Fruit fly (Drosophila melanogaster) whole organism, wandering third instar larva: Measurements from ENCODE around the gene Fbxl4.

Experiments used
- Abd-B ChIP-seq: fragments of >200 bp; optimal IDR thresholded peaks from 2 replicates; lab custom pipeline; 2017; ENCODE audit warnings: missing biosample characterization, missing genetic modification characterization
- CG9705 ChIP-seq: fragments of 200-800 bp; sonication (Bioruptor generic); optimal IDR thresholded peaks from 2 replicates; lab custom pipeline; 2018; ENCODE audit warnings: missing biosample characterization, mild to moderate bottlenecking, missing genetic modification characterization
- Dfd ChIP-seq: fragments of >200 bp; optimal IDR thresholded peaks from 2 replicates; lab custom pipeline; 2017; ENCODE audit warnings: missing biosample characterization, missing genetic modification characterization
- HLH106 ChIP-seq: fragments of 200-800 bp; optimal IDR thresholded peaks from 3 replicates; lab custom pipeline; 2019; ENCODE audit warnings: missing biosample characterization, mild to moderate bottlenecking, missing genetic modification characterization, moderate library complexity
- Hnf4 ChIP-seq: fragments of 200-800 bp; sonication (Bioruptor generic); optimal IDR thresholded peaks from 2 replicates; lab custom pipeline; 2016; ENCODE audit warnings: missing biosample characterization, mild to moderate bottlenecking, missing genetic modification characterization
- Hr78 ChIP-seq: fragments of >200 bp; optimal IDR thresholded peaks from 2 replicates; lab custom pipeline; 2017; ENCODE audit warnings: missing biosample characterization, missing genetic modification characterization
- Hr83 ChIP-seq: fragments of 200-300 bp; sonication (Bioruptor generic); optimal IDR thresholded peaks from 2 replicates; lab custom pipeline; 2016; ENCODE audit warnings: missing biosample characterization, mild to moderate bottlenecking, missing genetic modification characterization, moderate library complexity; ENCODE audit not compliant: poor library complexity, severe bottlenecking
- Jra ChIP-seq: sonication (Bioruptor generic); optimal IDR thresholded peaks from 2 replicates; lab custom pipeline; 2016; ENCODE audit warnings: missing biosample characterization, missing genetic modification characterization
- Mio ChIP-seq: sonication (Bioruptor generic); optimal IDR thresholded peaks from 2 replicates; lab custom pipeline; 2016; ENCODE audit warnings: missing biosample characterization, missing genetic modification characterization
- Myc ChIP-seq: fragments of >200 bp; optimal IDR thresholded peaks from 2 replicates; lab custom pipeline; 2017
- N ChIP-seq: fragments of >200 bp; optimal IDR thresholded peaks from 2 replicates; lab custom pipeline; 2018; ENCODE audit warnings: missing biosample characterization, missing external identifiers, missing genetic modification characterization
- OdsH ChIP-seq: fragments of 200-800 bp; sonication (Bioruptor generic); optimal IDR thresholded peaks from 2 replicates; lab custom pipeline; 2016; ENCODE audit warnings: missing biosample characterization, mild to moderate bottlenecking, missing genetic modification characterization
- Rel ChIP-seq, 2 experiments: fragments of 200-800 bp; sonication (Bioruptor generic) in 1 of 2; optimal IDR thresholded peaks; 2 replicates in 1 of 2; 3 replicates in 1 of 2; lab custom pipeline; 2016 to 2019; ENCODE audit warnings: mild to moderate bottlenecking in 2 of 2, missing biosample characterization in 2 of 2, missing genetic modification characterization in 2 of 2, moderate library complexity in 1 of 2
- Sp1 ChIP-seq: fragments of 200-800 bp; sonication (Bioruptor generic); optimal IDR thresholded peaks from 3 replicates; lab custom pipeline; 2019; ENCODE audit warnings: missing biosample characterization, mild to moderate bottlenecking, missing genetic modification characterization, moderate library complexity
- br ChIP-seq: fragments of 200-800 bp; sonication (Bioruptor generic); optimal IDR thresholded peaks from 2 replicates; lab custom pipeline; 2016; ENCODE audit warnings: missing biosample characterization, missing genetic modification characterization
- brk ChIP-seq: fragments of 200-800 bp; sonication (Bioruptor generic); optimal IDR thresholded peaks from 2 replicates; lab custom pipeline; 2016; ENCODE audit warnings: missing biosample characterization, mild to moderate bottlenecking, missing genetic modification characterization
- dmrt93B ChIP-seq: fragments of 200-800 bp; sonication (Bioruptor generic); optimal IDR thresholded peaks from 2 replicates; lab custom pipeline; 2018; ENCODE audit warnings: missing biosample characterization, mild to moderate bottlenecking, missing genetic modification characterization
- dsf ChIP-seq: sonication (Bioruptor generic); optimal IDR thresholded peaks from 2 replicates; lab custom pipeline; 2016; ENCODE audit warnings: missing biosample characterization, missing genetic modification characterization, borderline replicate concordance
- foxo ChIP-seq, 2 experiments: fragments of 200-800 bp; sonication (Bioruptor generic); optimal IDR thresholded peaks; 2 replicates in 1 of 2; 3 replicates in 1 of 2; lab custom pipeline; 2016 to 2017; ENCODE audit warnings: missing biosample characterization in 2 of 2, missing genetic modification characterization in 2 of 2
- fru ChIP-seq: fragments of 200-800 bp; sonication (Bioruptor generic); optimal IDR thresholded peaks from 3 replicates; lab custom pipeline; 2016; ENCODE audit warnings: missing biosample characterization, mild to moderate bottlenecking, missing genetic modification characterization
- h ChIP-seq: fragments of 200-800 bp; sonication (Bioruptor generic); optimal IDR thresholded peaks from 3 replicates; lab custom pipeline; 2016; ENCODE audit warnings: missing biosample characterization, mild to moderate bottlenecking, missing genetic modification characterization
- jim ChIP-seq: fragments of 175-275, 200-325 bp; sonication (Bioruptor generic); optimal IDR thresholded peaks from 2 replicates; lab custom pipeline; 2016; ENCODE audit warnings: missing biosample characterization, mild to moderate bottlenecking, missing genetic modification characterization
- lola ChIP-seq: fragments of >200 bp; optimal IDR thresholded peaks from 2 replicates; lab custom pipeline; 2017; ENCODE audit warnings: missing biosample characterization, missing genetic modification characterization
- psq ChIP-seq: fragments of 200-800 bp; sonication (Bioruptor generic); optimal IDR thresholded peaks from 3 replicates; lab custom pipeline; 2017; ENCODE audit warnings: missing biosample characterization, mild to moderate bottlenecking, missing genetic modification characterization, moderate library complexity
- rgr ChIP-seq: fragments of 200-800 bp; sonication (Bioruptor generic); optimal IDR thresholded peaks from 3 replicates; lab custom pipeline; 2016; ENCODE audit warnings: missing biosample characterization, mild to moderate bottlenecking, missing genetic modification characterization
- tai ChIP-seq: sonication (Bioruptor generic); optimal IDR thresholded peaks from 2 replicates; lab custom pipeline; 2016; ENCODE audit warnings: missing biosample characterization, missing genetic modification characterization
- woc ChIP-seq: sonication (Bioruptor generic); optimal IDR thresholded peaks from 2 replicates; lab custom pipeline; 2016; ENCODE audit warnings: missing biosample characterization, mild to moderate bottlenecking, missing genetic modification characterization

The Fbxl4 gene

DNA sequence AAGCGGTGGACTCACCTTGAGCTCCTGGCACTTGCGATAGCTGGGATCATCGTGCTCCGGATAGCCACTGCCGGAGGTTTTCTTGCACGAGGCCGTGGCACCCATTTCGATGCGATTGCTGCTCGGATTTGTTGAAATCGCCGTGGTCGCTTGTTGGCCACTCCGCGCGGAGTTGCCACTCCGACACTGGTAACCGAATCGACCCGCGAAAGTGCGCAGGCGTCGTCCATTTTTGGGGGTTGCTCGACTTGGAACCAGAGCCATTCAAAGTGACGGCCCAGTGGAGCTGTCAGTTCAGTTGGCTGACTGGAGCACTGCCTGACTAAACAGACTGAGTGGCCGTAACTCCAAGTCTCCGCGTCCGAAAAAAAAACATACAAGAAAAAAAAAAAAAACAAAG, 28.4 kb upstream of the Fbxl4 start, which contains the start of the genes CG13404 and na:
Gene CG13404 (minus strand): TSS at position 176 of the 400 bp plus-strand sequence.
Gene na (plus strand): TSS at position 293 of the 400 bp plus-strand sequence.
- no peak for TF ChIP-seq h (GFP tag; lab: Kevin White, UChicago)
- no peak for TF ChIP-seq Hr83
- no peak for TF ChIP-seq Hnf4 (GFP tag; lab: Kevin White, UChicago)
- TF ChIP-seq OdsH (GFP tag; lab: Kevin White, UChicago), result no peak
- no peak for TF ChIP-seq Jra (GFP tag; lab: Kevin White, UChicago)
- no peak for TF ChIP-seq lola

- peak; percentile 11 for TF ChIP-seq Dfd (GFP tag; lab: Kevin White, UChicago)
- no peak for TF ChIP-seq psq (GFP tag; lab: Kevin White, UChicago)
These were observed 27.4 kb upstream of the Fbxl4 start for dm6 chrX:14265149-14265548.

DNA sequence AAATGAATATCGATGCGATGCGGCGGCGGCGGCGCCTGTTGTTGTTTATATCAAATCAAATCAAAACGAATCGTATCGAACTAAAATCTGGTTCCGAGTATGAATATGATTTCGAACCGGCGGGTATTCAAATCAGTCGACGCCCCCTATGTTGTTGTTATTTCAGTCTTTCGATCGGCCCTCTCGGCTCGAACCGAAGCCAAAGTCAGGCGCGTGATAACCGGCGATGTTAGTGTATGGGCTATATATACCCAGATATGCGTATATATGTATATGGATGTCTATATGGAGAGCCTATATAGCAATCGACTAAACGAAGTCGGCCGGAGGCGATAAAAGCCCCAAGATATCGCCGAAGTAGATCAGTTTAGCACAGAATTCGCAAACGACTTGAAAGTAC, 23.1 kb upstream of the Fbxl4 start, which contains the start of the genes CG46317 and Tat:
Gene CG46317 (plus strand): TSS at position 361 of the 400 bp plus-strand sequence.
Gene Tat (plus strand): TSS at position 361 of the 400 bp plus-strand sequence.
- TF ChIP-seq N (GFP tag; lab: Kevin White, UChicago), result no peak
- TF ChIP-seq Mio (GFP tag; lab: Kevin White, UChicago), result no peak
- no peak for TF ChIP-seq fru (GFP tag; lab: Kevin White, UChicago)
- no peak for TF ChIP-seq Jra (GFP tag; lab: Kevin White, UChicago)
- no peak for TF ChIP-seq br (GFP tag; lab: Kevin White, UChicago)
- no peak for TF ChIP-seq CG9705 (GFP tag; lab: Kevin White, UChicago)
- no peak for TF ChIP-seq rgr (GFP tag; lab: Kevin White, UChicago)
- no peak for TF ChIP-seq h (GFP tag; lab: Kevin White, UChicago)
- TF ChIP-seq HLH106 (tag; lab: Kevin White, UChicago), result no peak
- TF ChIP-seq Rel (GFP tag; optimal IDR thresholded peaks at IDR 0.05; lab: Kevin White, UChicago), result no peak
- no peak for TF ChIP-seq Rel (tag; optimal IDR thresholded peaks at IDR 0.05; lab: Kevin White, UChicago)
- TF ChIP-seq lola, result no peak
- TF ChIP-seq brk, result no peak
- no peak for TF ChIP-seq Hnf4 (GFP tag; lab: Kevin White, UChicago)
- no peak for TF ChIP-seq tai (GFP tag; lab: Kevin White, UChicago)
- TF ChIP-seq dmrt93B (GFP tag; lab: Kevin White, UChicago), result no peak

DNA sequence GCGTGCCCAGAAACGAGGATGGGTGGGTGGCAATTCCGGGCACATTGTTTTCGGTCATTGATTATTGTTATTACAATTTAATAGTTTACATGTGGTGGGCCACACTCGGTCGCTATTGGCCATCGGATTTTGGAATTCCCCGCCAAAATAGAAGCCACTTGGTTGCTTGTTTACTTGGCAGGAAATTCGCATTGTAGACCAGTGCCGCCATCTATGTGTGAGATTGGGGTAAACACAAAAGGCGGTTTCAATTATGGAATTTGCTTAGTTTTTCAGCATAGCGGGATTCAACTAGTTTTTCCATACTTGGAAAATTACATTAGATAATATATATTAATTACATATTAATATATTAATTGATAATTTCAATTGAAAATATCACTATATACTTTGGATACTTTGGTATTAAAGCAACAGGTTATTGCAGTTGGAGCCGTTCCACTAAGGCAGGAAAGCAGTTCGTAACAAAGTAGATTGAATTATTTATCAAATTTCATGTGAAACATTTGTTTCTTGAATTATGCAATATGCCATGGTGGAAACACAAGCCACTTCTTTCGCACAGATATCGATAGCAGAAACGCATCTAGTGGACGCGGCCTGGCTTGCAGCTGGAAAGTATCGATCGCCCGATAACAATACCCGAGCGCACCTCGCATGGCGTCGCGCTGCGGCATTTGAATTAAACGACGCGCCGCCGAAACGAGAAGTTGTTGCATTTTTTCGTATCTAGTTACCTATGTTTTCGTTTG, 9.5 kb upstream of the Fbxl4 start, which contains the start of gene mud:
Gene mud (plus strand): TSS at position 698 of the 752 bp plus-strand sequence.
- peak; percentile 14 for TF ChIP-seq woc (GFP tag; lab: Kevin White, UChicago)
- TF ChIP-seq foxo (GFP tag; optimal IDR thresholded peaks at IDR 0.05; lab: Kevin White, UChicago), result peak in 1 of 2 experiments; percentile 14
- TF ChIP-seq dsf (GFP tag; lab: Kevin White, UChicago), result no peak
- peak; percentile 14 for TF ChIP-seq HLH106 (tag; lab: Kevin White, UChicago)
- TF ChIP-seq, all 38 proteins: peak for 3

dm6 chrX:14242941-14243736, 5.4 kb upstream of the Fbxl4 start, which contains the start of gene CG32599:
Gene CG32599 (plus strand): TSS chrX:14243686.
- TF ChIP-seq jim (GFP tag; lab: Kevin White, UChicago), result no peak
- TF ChIP-seq Rel (GFP tag; optimal IDR thresholded peaks at IDR 0.05; lab: Kevin White, UChicago), result no peak
- TF ChIP-seq Rel (tag; optimal IDR thresholded peaks at IDR 0.05; lab: Kevin White, UChicago), result peak; percentile 54
- TF ChIP-seq foxo (GFP tag; optimal IDR thresholded peaks at IDR 0.05; lab: Kevin White, UChicago), result peak in 1 of 2 experiments; percentile 29
- peak; percentile 12 for TF ChIP-seq rgr (GFP tag; lab: Kevin White, UChicago)
- TF ChIP-seq HLH106 (tag; lab: Kevin White, UChicago), result peak; percentile 29

dm6 chrX:14242479-14242878, 4.8 kb upstream of the Fbxl4 start, which contains the start of gene mRNA-cap:
Gene mRNA-cap (minus strand): TSS chrX:14242822.
- TF ChIP-seq Rel (GFP tag; optimal IDR thresholded peaks at IDR 0.05; lab: Kevin White, UChicago), result no peak
- no peak for TF ChIP-seq Rel (tag; optimal IDR thresholded peaks at IDR 0.05; lab: Kevin White, UChicago)
- no peak for TF ChIP-seq N (GFP tag; lab: Kevin White, UChicago)
- no peak for TF ChIP-seq Sp1
- no peak for TF ChIP-seq br (GFP tag; lab: Kevin White, UChicago)
- no peak for TF ChIP-seq tai (GFP tag; lab: Kevin White, UChicago)
- no peak for TF ChIP-seq Hr78 (GFP tag; lab: Kevin White, UChicago)
- TF ChIP-seq Myc (lab: Kevin White, UChicago), result no peak
- no peak for TF ChIP-seq Abd-B (GFP tag; lab: Kevin White, UChicago)
- TF ChIP-seq dmrt93B (GFP tag; lab: Kevin White, UChicago), result no peak
- no peak for TF ChIP-seq rgr (GFP tag; lab: Kevin White, UChicago)
- TF ChIP-seq woc (GFP tag; lab: Kevin White, UChicago), result no peak
- no peak for TF ChIP-seq brk
- no peak for TF ChIP-seq foxo (GFP tag; optimal IDR thresholded peaks at IDR 0.05; lab: Kevin White, UChicago)
